Worm (Caenorhabditis elegans) whole organism, L4 larva: ENCODE data around the gene B0507.9.

Experiments
- R02D3.7 ChIP-seq: fragments of 150-350 bp; sonication (generic microtip); optimal IDR thresholded peaks from 3 replicates; lab custom pipeline; 2014; ENCODE audit warnings: missing biosample characterization, missing genetic modification characterization
- daf-12 ChIP-seq: fragments of 150-350 bp; optimal IDR thresholded peaks from 2 replicates; lab custom pipeline; 2014; ENCODE audit warnings: missing biosample characterization, missing genetic modification reagents, missing genetic modification characterization
- nhr-41 ChIP-seq: fragments of 200-800 bp; sonication (Bioruptor generic); IDR thresholded peaks from 2 replicates; pipeline ENCODE4 v1.3.6; 2022; ENCODE audit warnings: missing genetic modification reagents, missing genetic modification characterization, missing compliant biosample characterization
- unc-39 ChIP-seq: sonication (generic microtip); optimal IDR thresholded peaks from 2 replicates; lab custom pipeline; 2017; ENCODE audit warnings: missing biosample characterization, missing genetic modification characterization
- zip-2 ChIP-seq: fragments of 150-350 bp; optimal IDR thresholded peaks from 2 replicates; lab custom pipeline; 2014; ENCODE audit warnings: missing biosample characterization, missing genetic modification characterization

DNA sequence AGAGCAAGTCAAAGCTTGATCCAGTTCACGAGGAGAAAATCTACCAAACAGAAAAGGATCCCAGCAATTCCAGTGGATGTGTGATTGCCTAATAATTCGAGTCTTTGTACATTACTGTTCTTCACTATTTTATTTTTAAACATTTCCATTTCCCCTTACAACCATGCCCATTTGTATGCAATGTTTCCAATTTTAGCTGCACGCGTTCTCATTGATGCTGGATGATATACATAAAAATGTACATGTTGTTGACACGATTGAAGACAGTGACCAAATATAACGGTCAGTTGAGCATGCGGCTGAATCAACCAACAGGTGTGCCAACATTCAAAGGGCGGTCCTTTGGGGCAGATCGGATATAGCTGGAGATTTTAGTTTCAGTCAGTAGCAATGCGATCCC, 10.4 kb upstream of the B0507.9 start, which contains the start of gene B0507.1:
- TF ChIP-seq zip-2 (tag; lab: Kevin White, UChicago), result no peak
- no peak for TF ChIP-seq R02D3.7
- no peak for TF ChIP-seq nhr-41
- TF ChIP-seq daf-12 (tag; lab: Kevin White, UChicago), result no peak
- no peak for TF ChIP-seq unc-39 (tag; lab: Kevin White, UChicago)
